Worm (Caenorhabditis elegans) whole organism, L4/young adult: ENCODE results near the gene Y54G11A.3.

ENCODE experiments used
- W03F9.2 ChIP-seq: fragments of 150-350 bp; optimal IDR thresholded peaks from 2 replicates; lab custom pipeline; 2014; ENCODE audit warnings: missing biosample characterization, missing genetic modification characterization
- him-1 ChIP-seq: sonication (generic microtip); optimal IDR thresholded peaks from 2 replicates; lab custom pipeline; 2016; ENCODE audit warnings: missing genotype, missing genetic modification reagents, missing genetic modification characterization, missing compliant biosample characterization

DNA sequence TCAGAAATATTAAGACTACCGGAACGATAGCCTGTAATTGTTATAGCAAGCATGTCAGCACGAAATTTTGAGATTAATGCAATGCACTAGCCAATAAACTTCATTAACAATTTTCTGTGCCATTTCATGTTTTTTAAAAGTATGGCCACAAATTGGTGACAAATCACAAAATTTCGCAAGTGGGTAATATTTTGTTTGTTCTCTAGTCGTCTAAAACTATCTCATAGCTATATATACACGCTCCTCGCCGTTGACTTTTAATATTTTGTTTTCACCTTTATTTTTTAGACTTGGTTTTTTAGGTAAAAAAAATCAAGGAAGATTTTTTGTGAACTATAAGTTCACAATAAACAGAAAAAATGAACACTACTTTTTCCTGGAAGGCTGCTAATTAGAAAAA is 14.4 kb downstream of the Y54G11A.3 start:
- no peak for TF ChIP-seq him-1 (tag; lab: Kevin White, UChicago)
- TF ChIP-seq W03F9.2 = no peak
